Fruit fly (Drosophila melanogaster) Kc167 (cell line): ENCODE data around the gene CG10959.

Experiments
- Sin3A ChIP-seq: fragments of >200 bp; optimal IDR thresholded peaks from 2 replicates; lab custom pipeline; 2018; ENCODE audit warnings: missing external identifiers
- h ChIP-seq: fragments of >200 bp; optimal IDR thresholded peaks from 3 replicates; lab custom pipeline; 2018; ENCODE audit warnings: missing external identifiers
- insv ChIP-seq: fragments of >200 bp; optimal IDR thresholded peaks from 3 replicates; lab custom pipeline; 2018; ENCODE audit warnings: missing external identifiers
- psq ChIP-seq: fragments of >200 bp; optimal IDR thresholded peaks from 2 replicates; lab custom pipeline; 2017; ENCODE audit warnings: missing external identifiers
- ttk ChIP-seq: sonication (Bioruptor generic); optimal IDR thresholded peaks from 2 replicates; lab custom pipeline; 2017; ENCODE audit warnings: missing external identifiers

dm6 chrX:8145501-8146157, 3.0 kb upstream of the CG10959 start, which contains the start of the genes alpha-PheRS and CG2129:
- TF ChIP-seq psq (lab: Kevin White, UChicago) (no peak), Sin3A (lab: Kevin White, UChicago) (no peak), ttk (no peak), insv (lab: Kevin White, UChicago) (no peak), h (no peak)
